Worm (Caenorhabditis elegans) whole organism, young adult: ENCODE measurements around the gene pqn-39.

Source experiments
- Y67H2A.10 ChIP-seq: fragments of 200-800 bp; sonication (Bioruptor generic); conservative IDR thresholded peaks from 2 replicates; pipeline ENCODE4 v1.3.6; 2022; ENCODE audit warnings: missing genetic modification reagents, missing genetic modification characterization, missing compliant biosample characterization
- ama-1 ChIP-seq, 3 experiments: fragments of 150-350 bp in 1 of 3; sonication (generic microtip) in 2 of 3; optimal IDR thresholded peaks; 2 replicates each; lab custom pipeline; 2014 to 2018; ENCODE audit warnings: missing biosample characterization in 2 of 3, missing genetic modification characterization in 2 of 3, missing genetic modification reagents in 2 of 3
- bed-2 ChIP-seq: fragments of 200-800 bp; sonication (Bioruptor generic); IDR thresholded peaks from 2 replicates; pipeline ENCODE4 v1.3.6; 2022; ENCODE audit warnings: missing genetic modification reagents, missing genetic modification characterization, missing compliant biosample characterization
- ceh-100 ChIP-seq: fragments of 200-800 bp; sonication (Bioruptor generic); IDR thresholded peaks from 2 replicates; pipeline ENCODE4 v1.3.6; 2022; ENCODE audit warnings: missing genetic modification reagents, missing genetic modification characterization, missing compliant biosample characterization
- egl-44 ChIP-seq: fragments of 200-800 bp; sonication (Bioruptor generic); IDR thresholded peaks from 2 replicates; pipeline ENCODE4 v1.3.6; 2022; ENCODE audit warnings: missing genetic modification reagents, missing genetic modification characterization, missing compliant biosample characterization
- hrde-1 ChIP-seq: sonication (generic microtip); optimal IDR thresholded peaks from 2 replicates; lab custom pipeline; 2016; ENCODE audit warnings: missing genetic modification characterization, mild to moderate bottlenecking, missing compliant biosample characterization, moderate library complexity, missing genotype, missing genetic modification reagents, borderline replicate concordance
- lin-35 ChIP-seq, 3 experiments: fragments of 150-350 bp in 2 of 3; sonication (generic microtip) in 1 of 3; optimal IDR thresholded peaks; 2 replicates each; lab custom pipeline; 2014 to 2018; ENCODE audit warnings: missing biosample characterization in 3 of 3, missing genetic modification characterization in 3 of 3, missing genetic modification reagents in 3 of 3
- madf-10 ChIP-seq: sonication (generic microtip); optimal IDR thresholded peaks from 2 replicates; lab custom pipeline; 2016; ENCODE audit warnings: mild to moderate bottlenecking, missing genetic modification characterization, missing compliant biosample characterization
- pha-4 ChIP-seq: fragments of 150-350 bp; sonication (generic microtip); optimal IDR thresholded peaks from 2 replicates; lab custom pipeline; 2014; ENCODE audit warnings: missing biosample characterization, missing genetic modification reagents, missing genetic modification characterization
- sptf-2 ChIP-seq: fragments of 200-800 bp; sonication (Bioruptor generic); optimal IDR thresholded peaks from 2 replicates; lab custom pipeline; 2018; ENCODE audit warnings: mild to moderate bottlenecking, missing genetic modification characterization, missing compliant biosample characterization
- unc-130 ChIP-seq: sonication (generic microtip); optimal IDR thresholded peaks from 2 replicates; lab custom pipeline; 2016; ENCODE audit warnings: missing genetic modification reagents, missing genetic modification characterization, missing compliant biosample characterization
- zim-3 ChIP-seq: sonication (generic microtip); optimal IDR thresholded peaks from 2 replicates; lab custom pipeline; 2017; ENCODE audit warnings: mild to moderate bottlenecking, missing genetic modification characterization, moderate library complexity, missing compliant biosample characterization

DNA sequence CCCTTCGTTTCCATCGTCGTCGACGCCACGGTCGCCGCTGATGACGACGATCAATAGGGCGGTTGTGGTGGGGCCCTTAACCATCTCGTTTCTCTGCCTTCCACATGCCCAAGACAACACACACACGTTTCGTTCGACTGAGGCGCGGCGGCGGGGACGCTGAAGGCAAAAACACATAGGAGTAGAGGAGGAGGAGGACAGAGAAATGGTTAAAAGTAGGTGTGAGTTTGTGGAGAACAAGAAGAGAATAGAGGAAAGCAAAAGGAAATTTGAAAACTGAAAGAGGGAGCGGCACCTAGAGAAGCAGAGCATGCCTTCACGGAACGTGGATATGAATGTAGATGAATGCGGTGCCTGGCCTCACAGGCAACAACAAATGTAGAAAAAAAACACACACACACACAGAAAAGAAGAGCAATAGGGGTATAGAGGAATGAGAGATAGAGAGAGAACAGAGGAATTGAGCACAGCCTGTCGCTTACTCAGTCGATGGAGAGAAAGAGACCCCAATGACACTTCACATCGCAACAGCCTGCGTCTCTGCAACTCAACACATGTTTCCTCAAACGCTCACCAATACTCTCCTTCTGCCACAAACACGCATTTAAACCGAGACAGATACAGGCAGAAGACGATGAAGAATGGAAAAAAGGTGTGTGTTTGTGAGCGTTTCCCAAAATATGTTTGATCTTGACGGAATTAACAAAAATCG is 937 bp upstream of the pqn-39 start:
- TF ChIP-seq bed-2 (GFP tag; lab: Robert Waterston, UW) (no peak), ama-1 (optimal IDR thresholded peaks at IDR 0.05; lab: Kevin White, UChicago) (no peak), ama-1 (GFP tag; optimal IDR thresholded peaks at IDR 0.05; lab: Kevin White, UChicago) (no peak), zim-3 (tag; lab: Kevin White, UChicago) (no peak), lin-35 (GFP tag; optimal IDR thresholded peaks at IDR 0.05; lab: Kevin White, UChicago) (peak in 1 of 3 experiments; percentile 70), hrde-1 (no peak), Y67H2A.10 (no peak), sptf-2 (GFP tag; lab: Kevin White, UChicago) (no peak), madf-10 (peak; percentile 86), ceh-100 (no peak; the same call in 1 of the 2 replicates), egl-44 (GFP tag; lab: Robert Waterston, UW) (no peak), unc-130 (GFP tag; lab: Kevin White, UChicago) (no peak), pha-4 (tag; lab: Kevin White, UChicago) (no peak)
